Worm (Caenorhabditis elegans): ENCODE results near the gene Y54G2A.10.
A peak's percentile ranks its signal among the peaks of the same experiment; 100 is the strongest.

Gene Y54G2A.10

ce11 chrIV:2819633-2820032 is 20.1 kb downstream of the Y54G2A.10 start, which contains the start of gene Y54G2A.13:
TSS of gene Y54G2A.13 (minus strand) at chrIV:2819733.
- TF ChIP-seq nhr-76 (tag; optimal IDR thresholded peaks at IDR 0.05) (no peak), egl-13 (tag; optimal IDR thresholded peaks at IDR 0.05) (no peak), ztf-11 (tag; optimal IDR thresholded peaks at IDR 0.05) (no peak), pax-3 (tag; optimal IDR thresholded peaks at IDR 0.05) (no peak), nhr-19 (GFP tag; conservative IDR thresholded peaks at IDR 0.05) (no peak), lin-35 (GFP tag; optimal IDR thresholded peaks at IDR 0.05) (no peak), sox-4 (tag; optimal IDR thresholded peaks at IDR 0.05) (no peak)

DNA sequence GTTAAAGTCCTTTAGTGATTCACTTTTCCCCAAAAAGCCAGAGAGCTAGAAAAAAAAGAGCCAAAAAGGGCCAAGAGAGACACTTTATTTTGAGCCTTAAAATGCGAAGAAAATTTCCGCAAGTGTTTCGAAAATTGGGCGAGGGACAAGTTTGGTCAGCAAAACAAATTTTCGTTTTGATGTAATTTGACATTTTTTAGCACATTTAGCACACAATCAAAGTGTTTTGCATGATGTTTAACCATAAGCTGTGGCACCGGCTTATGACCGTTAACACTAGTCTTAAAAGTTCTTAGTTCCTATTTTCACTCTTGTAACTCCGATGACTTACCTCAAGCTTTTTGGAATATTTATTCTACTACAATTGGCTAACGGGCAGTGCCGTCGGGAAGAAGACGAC is 20.9 kb downstream of the Y54G2A.10 start, which contains the start of gene Y54G2A.37:
Y54G2A.37 (plus strand) TSS at position 301 of the 400 bp plus-strand sequence.
- TF ChIP-seq nhr-85 (tag) (no peak), mep-1 (tag; optimal IDR thresholded peaks at IDR 0.05) (no peak), xbp-1 (tag; optimal IDR thresholded peaks at IDR 0.05) (no peak), C34B4.2 (tag; optimal IDR thresholded peaks at IDR 0.05) (no peak), snpc-4 (tag; optimal IDR thresholded peaks at IDR 0.05) (no peak), rnt-1 (tag; optimal IDR thresholded peaks at IDR 0.05) (no peak), pax-3 (tag; optimal IDR thresholded peaks at IDR 0.05) (no peak), nhr-71 (tag; optimal IDR thresholded peaks at IDR 0.05) (no peak), grh-1 (GFP tag; IDR thresholded peaks at IDR 0.05) (no peak)

ce11 chrIV:2823446-2823845 is 24.0 kb downstream of the Y54G2A.10 start, which contains the start of gene clec-80:
TSS of gene clec-80 (plus strand) at chrIV:2823746.
- TF ChIP-seq ztf-11 (tag; optimal IDR thresholded peaks at IDR 0.05) (no peak), mef-2 (tag; optimal IDR thresholded peaks at IDR 0.05) (no peak), nhr-237 (tag; optimal IDR thresholded peaks at IDR 0.05) (no peak), hlh-17 (GFP tag; optimal IDR thresholded peaks at IDR 0.05; ENCODE audit: borderline replicate concordance) (no peak), irx-1 (tag; optimal IDR thresholded peaks at IDR 0.05) (no peak), efl-3 (GFP tag; optimal IDR thresholded peaks at IDR 0.05) (no peak), hpl-2 (GFP tag; optimal IDR thresholded peaks at IDR 0.05) (no peak), ceh-90 (tag; optimal IDR thresholded peaks at IDR 0.05) (no peak), egl-27 (tag; optimal IDR thresholded peaks at IDR 0.05) (no peak), mep-1 (tag; optimal IDR thresholded peaks at IDR 0.05) (no peak), dpl-1 (GFP tag; optimal IDR thresholded peaks at IDR 0.05) (no peak), tlp-1 (tag; optimal IDR thresholded peaks at IDR 0.05) (no peak), alr-1 (tag; optimal IDR thresholded peaks at IDR 0.05; ENCODE audit: borderline replicate concordance) (no peak), swsn-7 (tag; optimal IDR thresholded peaks at IDR 0.05) (no peak), nhr-11 (tag; optimal IDR thresholded peaks at IDR 0.05) (no peak), unc-62 (GFP tag; optimal IDR thresholded peaks at IDR 0.05) (no peak), nhr-47 (tag; optimal IDR thresholded peaks at IDR 0.05) (no peak), fos-1 (tag; optimal IDR thresholded peaks at IDR 0.05) (no peak), ets-5 (GFP tag; IDR thresholded peaks at IDR 0.05) (no peak), zip-4 (GFP tag; optimal IDR thresholded peaks at IDR 0.05) (no peak)

- TF ChIP-seq snpc-4 (tag; optimal IDR thresholded peaks at IDR 0.05) = peak; percentile 49
- TF ChIP-seq sox-4 (tag; optimal IDR thresholded peaks at IDR 0.05) = no peak
Measured at ce11 chrIV:2825460-2826103, 26.1 kb downstream of the Y54G2A.10 start.

ce11 chrIV:2826335-2826734 is 26.8 kb downstream of the Y54G2A.10 start:
- peak; percentile 85 for TF ChIP-seq alr-1 (tag; optimal IDR thresholded peaks at IDR 0.05; ENCODE audit: borderline replicate concordance)
- TF ChIP-seq sptf-1 (tag; optimal IDR thresholded peaks at IDR 0.05) = no peak
